Fruit fly (Drosophila melanogaster): Measurements from ENCODE around the gene hep.

hep gene

dm6 chrX:13101817-13102216, 11.6 kb upstream of the hep start:
- TF ChIP-seq CG7101 (tag; optimal IDR thresholded peaks at IDR 0.05) (no peak), pad (GFP tag; optimal IDR thresholded peaks at IDR 0.05) (no peak), CG7045 (GFP tag; optimal IDR thresholded peaks at IDR 0.05) (no peak), ovo (GFP tag; optimal IDR thresholded peaks at IDR 0.05) (no peak), CG12768 (GFP tag; optimal IDR thresholded peaks at IDR 0.05) (no peak), CG11617 (GFP tag; optimal IDR thresholded peaks at IDR 0.05) (no peak), CG33017 (tag; optimal IDR thresholded peaks at IDR 0.05) (no peak), Mnt (GFP tag; optimal IDR thresholded peaks at IDR 0.05) (no peak), Crg-1 (GFP tag; optimal IDR thresholded peaks at IDR 0.05) (no peak), kay (GFP tag; ENCODE audit: borderline replicate concordance) (no peak), CG14711 (tag; optimal IDR thresholded peaks at IDR 0.05) (no peak), Hr96 (GFP tag; optimal IDR thresholded peaks at IDR 0.05) (no peak), tj (GFP tag; optimal IDR thresholded peaks at IDR 0.05) (no peak), cnc (optimal IDR thresholded peaks at IDR 0.05) (no peak), bab1 (GFP tag; optimal IDR thresholded peaks at IDR 0.05) (no peak), cic (GFP tag; optimal IDR thresholded peaks at IDR 0.05) (no peak), CG5204 (GFP tag; optimal IDR thresholded peaks at IDR 0.05) (no peak), toe (GFP tag; optimal IDR thresholded peaks at IDR 0.05) (no peak)

DNA sequence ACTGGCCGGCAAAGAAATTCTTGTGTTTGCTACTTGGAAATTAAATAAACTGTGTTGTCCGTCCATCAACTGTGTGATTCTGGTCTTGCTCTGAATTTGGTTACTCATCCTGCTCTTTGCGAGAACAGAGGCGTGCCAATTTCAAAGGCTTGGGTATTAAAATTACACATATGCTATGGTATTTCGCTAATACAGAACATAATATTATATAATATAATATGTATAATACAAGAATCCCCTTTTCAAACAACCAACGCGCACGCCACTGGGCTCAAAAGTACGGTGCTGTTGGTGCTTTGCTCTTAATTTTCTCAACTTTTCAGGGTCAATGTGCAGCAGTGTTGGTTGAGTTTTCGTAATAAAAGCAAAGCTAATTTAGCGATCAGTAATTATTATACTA, 9.7 kb upstream of the hep start:
- TF ChIP-seq CG7101 (tag; optimal IDR thresholded peaks at IDR 0.05) (peak; percentile 20), CG33017 (tag; optimal IDR thresholded peaks at IDR 0.05) (peak; percentile 22), CG14711 (tag; optimal IDR thresholded peaks at IDR 0.05) (peak; percentile 16), CG12768 (GFP tag; optimal IDR thresholded peaks at IDR 0.05) (no peak)

dm6 chrX:13094085-13094764, 4.0 kb upstream of the hep start, which contains the start of gene CG2200:
Gene CG2200 (plus strand): TSS chrX:13094299.
- TF ChIP-seq CG12768 (GFP tag; optimal IDR thresholded peaks at IDR 0.05) (peak; percentile 51), toe (GFP tag; optimal IDR thresholded peaks at IDR 0.05) (peak; percentile 48), tj (GFP tag; optimal IDR thresholded peaks at IDR 0.05) (peak; percentile 55), Clk (GFP tag; optimal IDR thresholded peaks at IDR 0.05) (peak; percentile 15), cnc (optimal IDR thresholded peaks at IDR 0.05) (no peak), pad (GFP tag; optimal IDR thresholded peaks at IDR 0.05) (peak; percentile 58), kay (GFP tag; ENCODE audit: borderline replicate concordance) (no peak), Mnt (GFP tag; optimal IDR thresholded peaks at IDR 0.05) (peak; percentile 81), CG14711 (tag; optimal IDR thresholded peaks at IDR 0.05) (peak; percentile 77), Crg-1 (GFP tag; optimal IDR thresholded peaks at IDR 0.05) (peak; percentile 84), CG1620 (GFP tag; optimal IDR thresholded peaks at IDR 0.05) (peak; percentile 52), cic (GFP tag; optimal IDR thresholded peaks at IDR 0.05) (peak; percentile 42), Hr96 (GFP tag; optimal IDR thresholded peaks at IDR 0.05) (peak; percentile 81), CG7045 (GFP tag; optimal IDR thresholded peaks at IDR 0.05) (peak; percentile 13), CG7101 (tag; optimal IDR thresholded peaks at IDR 0.05) (peak; percentile 83), bab1 (GFP tag; optimal IDR thresholded peaks at IDR 0.05) (peak; percentile 85), ovo (GFP tag; optimal IDR thresholded peaks at IDR 0.05) (peak; percentile 25), CG11617 (GFP tag; optimal IDR thresholded peaks at IDR 0.05) (peak; percentile 83), CG5204 (GFP tag; optimal IDR thresholded peaks at IDR 0.05) (peak; percentile 54), CG33017 (tag; optimal IDR thresholded peaks at IDR 0.05) (peak; percentile 23)

DNA sequence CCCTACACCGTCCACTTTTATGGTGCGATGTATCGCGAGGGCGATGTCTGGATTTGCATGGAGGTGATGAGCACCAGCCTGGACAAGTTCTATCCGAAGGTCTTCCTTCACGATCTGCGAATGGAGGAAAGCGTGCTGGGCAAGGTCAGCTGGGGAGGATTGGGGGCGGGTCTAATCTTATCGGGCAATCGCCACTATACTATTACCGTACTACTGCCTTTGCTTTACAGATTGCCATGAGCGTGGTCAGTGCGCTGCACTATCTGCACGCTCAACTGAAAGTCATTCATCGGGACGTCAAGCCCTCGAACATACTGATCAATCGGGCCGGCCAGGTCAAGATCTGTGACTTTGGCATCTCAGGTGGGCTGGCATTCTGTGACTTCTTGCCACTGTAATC, 1.6 kb upstream of the hep start:
- TF ChIP-seq cic (GFP tag; optimal IDR thresholded peaks at IDR 0.05) (peak; percentile 96), CG7101 (tag; optimal IDR thresholded peaks at IDR 0.05) (no peak)

- TF ChIP-seq bab1 (GFP tag; optimal IDR thresholded peaks at IDR 0.05) (peak; percentile 39), toe (GFP tag; optimal IDR thresholded peaks at IDR 0.05) (no peak), kay (GFP tag; ENCODE audit: borderline replicate concordance) (peak; percentile 31)
Measured at dm6 chrX:13090656-13091261, 525 bp upstream of the hep start, which contains the start of gene lic. Gene lic (plus strand): TSS chrX:13091145.

DNA sequence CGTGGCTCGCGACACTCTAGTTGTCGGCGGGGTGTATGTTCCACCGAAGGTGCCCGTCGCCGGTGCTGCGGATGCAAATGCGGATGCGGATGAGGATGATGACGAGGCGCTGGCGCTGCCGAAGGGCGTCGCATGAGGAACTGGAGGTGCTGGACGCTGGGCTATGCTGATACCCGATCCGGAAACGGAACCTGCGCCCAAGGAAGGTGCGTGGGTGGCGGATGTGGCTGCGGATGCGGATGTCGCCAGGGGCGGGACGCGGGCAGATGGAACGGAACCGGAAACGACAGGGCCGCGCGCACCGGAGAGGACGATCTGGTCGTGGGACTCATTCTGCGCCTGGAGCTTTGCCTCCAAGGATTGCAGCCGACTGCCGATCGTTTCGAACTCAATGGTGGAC, 859 bp downstream of the hep start:
- peak; percentile 18 for TF ChIP-seq ovo (GFP tag; optimal IDR thresholded peaks at IDR 0.05)
- TF ChIP-seq tj (GFP tag; optimal IDR thresholded peaks at IDR 0.05) = no peak

dm6 chrX:13088025-13088805, 2.0 kb downstream of the hep start:
- peak; percentile 3 for TF ChIP-seq CG5204 (GFP tag; optimal IDR thresholded peaks at IDR 0.05)
- no peak for TF ChIP-seq CG7101 (tag; optimal IDR thresholded peaks at IDR 0.05)
- TF ChIP-seq Mnt (GFP tag; optimal IDR thresholded peaks at IDR 0.05) = peak; percentile 3
- TF ChIP-seq cnc (optimal IDR thresholded peaks at IDR 0.05) = no peak
- no peak for TF ChIP-seq Hr96 (GFP tag; optimal IDR thresholded peaks at IDR 0.05)
- TF ChIP-seq CG1620 (GFP tag; optimal IDR thresholded peaks at IDR 0.05) = no peak
- TF ChIP-seq cic (GFP tag; optimal IDR thresholded peaks at IDR 0.05) = peak; percentile 36
- TF ChIP-seq Crg-1 (GFP tag; optimal IDR thresholded peaks at IDR 0.05) = no peak
- TF ChIP-seq ovo (GFP tag; optimal IDR thresholded peaks at IDR 0.05) = peak; percentile 10
- TF ChIP-seq toe (GFP tag; optimal IDR thresholded peaks at IDR 0.05) = no peak
- no peak for TF ChIP-seq Clk (GFP tag; optimal IDR thresholded peaks at IDR 0.05)
- no peak for TF ChIP-seq pad (GFP tag; optimal IDR thresholded peaks at IDR 0.05)
- no peak for TF ChIP-seq CG33017 (tag; optimal IDR thresholded peaks at IDR 0.05)
- TF ChIP-seq CG12768 (GFP tag; optimal IDR thresholded peaks at IDR 0.05) = no peak
- TF ChIP-seq kay (GFP tag; ENCODE audit: borderline replicate concordance) = no peak
- TF ChIP-seq CG11617 (GFP tag; optimal IDR thresholded peaks at IDR 0.05) = no peak

Data from whole organism, adult.